Fruit fly (Drosophila melanogaster) whole organism, embryonic: ENCODE results near the gene CG7912.
A peak's percentile ranks its signal among the peaks of the same experiment; 100 is the strongest.

Source experiments
- Antp ChIP-seq: fragments of 200-800 bp; sonication (Bioruptor generic); optimal IDR thresholded peaks from 3 replicates; lab custom pipeline; 2016; ENCODE audit warnings: missing biosample characterization, missing genetic modification characterization
- CG11247 ChIP-seq: fragments of 200-800 bp; sonication (Bioruptor generic); IDR thresholded peaks from 2 replicates; pipeline ENCODE4 v1.3.6; 2022; ENCODE audit warnings: missing biosample characterization, missing genetic modification characterization
- CG11504 ChIP-seq: fragments of 200-800 bp; sonication (Bioruptor generic); optimal IDR thresholded peaks from 3 replicates; lab custom pipeline; 2019; ENCODE audit warnings: missing biosample characterization, mild to moderate bottlenecking, missing genetic modification characterization, moderate library complexity
- CG12769 ChIP-seq: fragments of 200-800 bp; sonication (Bioruptor generic); optimal IDR thresholded peaks from 2 replicates; lab custom pipeline; 2019; ENCODE audit warnings: missing biosample characterization, mild to moderate bottlenecking, missing genetic modification characterization, moderate library complexity
- CG13287 ChIP-seq: fragments of 200-800 bp; sonication (Bioruptor generic); IDR thresholded peaks from 2 replicates; pipeline ENCODE4 v1.3.6; 2022; ENCODE audit warnings: missing biosample characterization, missing genetic modification characterization; ENCODE audit not compliant: partially characterized antibody
- CG14965 ChIP-seq: fragments of 200-800 bp; sonication (Bioruptor generic); optimal IDR thresholded peaks from 2 replicates; lab custom pipeline; 2016; ENCODE audit warnings: missing biosample characterization, missing genetic modification characterization, borderline replicate concordance
- CG1603 ChIP-seq: fragments of 200-800 bp; sonication (Bioruptor generic); optimal IDR thresholded peaks from 2 replicates; lab custom pipeline; 2019; ENCODE audit warnings: missing biosample characterization, mild to moderate bottlenecking, missing genetic modification characterization, moderate library complexity
- CG16863 ChIP-seq: fragments of 200-800 bp; sonication (Bioruptor generic); optimal IDR thresholded peaks from 3 replicates; lab custom pipeline; 2016; ENCODE audit warnings: missing biosample characterization, missing genetic modification characterization
- CG17568 ChIP-seq: fragments of 200-800 bp; sonication (Bioruptor generic); optimal IDR thresholded peaks from 2 replicates; lab custom pipeline; 2018; ENCODE audit warnings: missing biosample characterization, mild to moderate bottlenecking, missing genetic modification characterization, moderate library complexity
- CG2116 ChIP-seq: fragments of 200-800 bp; sonication (Bioruptor generic); optimal IDR thresholded peaks from 3 replicates; lab custom pipeline; 2018; ENCODE audit warnings: missing biosample characterization, mild to moderate bottlenecking, missing genetic modification characterization
- CG2889 ChIP-seq: fragments of 200-800 bp; sonication (Bioruptor generic); IDR thresholded peaks from 3 replicates; pipeline ENCODE4 v1.3.6; 2022; ENCODE audit warnings: missing biosample characterization, missing genetic modification characterization
- CG30431 ChIP-seq: fragments of 200-800 bp; sonication (Bioruptor generic); optimal IDR thresholded peaks from 2 replicates; lab custom pipeline; 2017; ENCODE audit warnings: missing biosample characterization, missing genetic modification characterization
- CG31388 ChIP-seq: fragments of 200-800 bp; sonication (Bioruptor generic); optimal IDR thresholded peaks from 2 replicates; lab custom pipeline; 2016; ENCODE audit warnings: missing biosample characterization, missing genetic modification characterization
- CG32772 ChIP-seq: fragments of 200-800 bp; sonication (Bioruptor generic); IDR thresholded peaks from 2 replicates; pipeline ENCODE4 v1.3.6; 2022; ENCODE audit warnings: missing biosample characterization, missing genetic modification characterization
- CG34422 ChIP-seq: fragments of 200-800 bp; sonication (Bioruptor generic); IDR thresholded peaks from 3 replicates; pipeline ENCODE4 v1.3.6; 2022; ENCODE audit warnings: missing biosample characterization, missing genetic modification characterization
- CG3726 ChIP-seq: fragments of 200-800 bp; sonication (Bioruptor generic); IDR thresholded peaks from 3 replicates; pipeline ENCODE4, ENCODE4 v1.3.6; 2022; ENCODE audit warnings: missing biosample characterization, missing genetic modification characterization
- CG4617 ChIP-seq: fragments of 200-800 bp; sonication (Bioruptor generic); optimal IDR thresholded peaks from 3 replicates; lab custom pipeline; 2016; ENCODE audit warnings: missing biosample characterization, missing genetic modification characterization, borderline replicate concordance
- CG6175 ChIP-seq: fragments of 200-800 bp; sonication (Bioruptor generic); IDR thresholded peaks from 3 replicates; pipeline ENCODE4 v1.3.6; 2022; ENCODE audit warnings: missing biosample characterization, missing genetic modification characterization
- CG8924 ChIP-seq: fragments of 200-800 bp; optimal IDR thresholded peaks from 3 replicates; lab custom pipeline; 2019; ENCODE audit warnings: missing biosample characterization, mild to moderate bottlenecking, missing genetic modification characterization, moderate library complexity
- CG8944 ChIP-seq: fragments of 200-800 bp; sonication (Bioruptor generic); optimal IDR thresholded peaks from 3 replicates; lab custom pipeline; 2016; ENCODE audit warnings: missing biosample characterization, missing genetic modification characterization
- Chrac-16 ChIP-seq: fragments of 200-800 bp; sonication (Bioruptor generic); optimal IDR thresholded peaks from 3 replicates; lab custom pipeline; 2016; ENCODE audit warnings: missing biosample characterization, missing genetic modification characterization
- Doc3 ChIP-seq: fragments of 200-800 bp; sonication (Bioruptor generic); IDR thresholded peaks from 3 replicates; pipeline ENCODE4 v1.3.6; 2022; ENCODE audit warnings: missing biosample characterization, missing genetic modification characterization; ENCODE audit not compliant: partially characterized antibody
- ERR ChIP-seq: fragments of 200-800 bp; sonication (Bioruptor generic); optimal IDR thresholded peaks from 2 replicates; lab custom pipeline; 2016; ENCODE audit warnings: missing biosample characterization, missing genetic modification characterization
- Gug ChIP-seq: fragments of 200-800 bp; sonication (Bioruptor generic); IDR thresholded peaks from 4 replicates; pipeline ENCODE4 v1.3.6; 2022; ENCODE audit warnings: missing biosample characterization, missing genetic modification characterization
- HLH4C ChIP-seq: fragments of 200-800 bp; sonication (Bioruptor generic); IDR thresholded peaks from 3 replicates; pipeline ENCODE4 v1.3.6; 2022; ENCODE audit warnings: missing biosample characterization, missing genetic modification characterization; ENCODE audit not compliant: partially characterized antibody
- Hr51 ChIP-seq, 2 experiments: fragments of 200-800 bp; sonication (Bioruptor generic); optimal IDR thresholded peaks; 2 replicates in 1 of 2; 3 replicates in 1 of 2; lab custom pipeline; 2016 to 2018; ENCODE audit warnings: missing biosample characterization in 2 of 2, missing genetic modification characterization in 2 of 2, mild to moderate bottlenecking in 1 of 2, moderate library complexity in 1 of 2
- Jarid2 ChIP-seq: fragments of 200-800 bp; sonication (Bioruptor generic); optimal IDR thresholded peaks from 3 replicates; lab custom pipeline; 2017; ENCODE audit warnings: mild to moderate bottlenecking, missing biosample characterization, missing genetic modification reagents, missing genetic modification characterization
- MTF-1 ChIP-seq: fragments of 200-800 bp; sonication (Bioruptor generic); optimal IDR thresholded peaks from 2 replicates; lab custom pipeline; 2018; ENCODE audit warnings: missing biosample characterization, mild to moderate bottlenecking, missing genetic modification characterization, borderline replicate concordance
- Med ChIP-seq: fragments of 200-800 bp; sonication (Bioruptor generic); peaks from one replicate; lab custom pipeline; 2016; ENCODE audit warnings: missing biosample characterization, missing genetic modification characterization, mild to moderate bottlenecking, inconsistent platforms, moderate library complexity
- Rfx ChIP-seq: fragments of 200-800 bp; sonication (Bioruptor generic); IDR thresholded peaks from 2 replicates; pipeline ENCODE4 v1.3.6; 2022; ENCODE audit warnings: missing biosample characterization, missing genetic modification characterization
- Tbp ChIP-seq: fragments of >200 bp; optimal IDR thresholded peaks from 2 replicates; lab custom pipeline; 2018; ENCODE audit warnings: missing biosample characterization, missing genetic modification characterization
- chinmo ChIP-seq: fragments of 200-800 bp; sonication (Bioruptor generic); IDR thresholded peaks from 4 replicates; pipeline ENCODE4 v1.3.6; 2022; ENCODE audit warnings: missing biosample characterization, missing genetic modification characterization; ENCODE audit not compliant: partially characterized antibody
- croc ChIP-seq: fragments of 200-800 bp; sonication (Bioruptor generic); conservative IDR thresholded peaks from 3 replicates; pipeline ENCODE4 v1.3.6; 2022; ENCODE audit warnings: missing biosample characterization, missing genetic modification characterization
- disco-r ChIP-seq: fragments of 200-800 bp; sonication (Bioruptor generic); optimal IDR thresholded peaks from 2 replicates; lab custom pipeline; 2016; ENCODE audit warnings: missing biosample characterization, missing genetic modification characterization
- fd64A ChIP-seq: fragments of 200-800 bp; sonication (Bioruptor generic); optimal IDR thresholded peaks from 3 replicates; lab custom pipeline; 2018; ENCODE audit warnings: missing biosample characterization, mild to moderate bottlenecking, missing genetic modification characterization
- gcm ChIP-seq: fragments of 200-800 bp; sonication (Bioruptor generic); optimal IDR thresholded peaks from 2 replicates; lab custom pipeline; 2019; ENCODE audit warnings: missing biosample characterization, mild to moderate bottlenecking, missing genetic modification characterization, moderate library complexity
- grn ChIP-seq: fragments of 200-800 bp; sonication (Bioruptor generic); optimal IDR thresholded peaks from 3 replicates; lab custom pipeline; 2017; ENCODE audit warnings: missing biosample characterization, missing genetic modification characterization
- insv ChIP-seq, 2 experiments: fragments of 200-800 bp; sonication (Bioruptor generic); optimal IDR thresholded peaks; 3 replicates each; lab custom pipeline; 2016 to 2018; ENCODE audit warnings: missing biosample characterization in 2 of 2, missing genetic modification characterization in 2 of 2
- jigr1 ChIP-seq: fragments of 200-800 bp; sonication (Bioruptor generic); IDR thresholded peaks from 3 replicates; pipeline ENCODE4 v1.3.6; 2022; ENCODE audit warnings: missing biosample characterization, missing genetic modification characterization
- ken ChIP-seq: fragments of 200-800 bp; sonication (Bioruptor generic); IDR thresholded peaks from 3 replicates; pipeline ENCODE4 v1.3.6; 2022; ENCODE audit warnings: missing biosample characterization, missing genetic modification characterization
- knrl ChIP-seq: fragments of 200-800 bp; sonication (Bioruptor generic); IDR thresholded peaks from 3 replicates; pipeline ENCODE4 v1.3.6; 2022; ENCODE audit warnings: missing biosample characterization, missing genetic modification characterization; ENCODE audit not compliant: partially characterized antibody
- lola ChIP-seq, 3 experiments: fragments of >200 bp in 2 of 3; fragments of 200-800 bp in 1 of 3; sonication (Bioruptor generic) in 1 of 3; optimal IDR thresholded peaks; 2 replicates each; lab custom pipeline; 2017 to 2019; ENCODE audit warnings: missing biosample characterization in 3 of 3, missing genetic modification characterization in 3 of 3, mild to moderate bottlenecking in 1 of 3, moderate library complexity in 1 of 3
- mam ChIP-seq: fragments of 200-800 bp; sonication (Bioruptor generic); optimal IDR thresholded peaks from 3 replicates; lab custom pipeline; 2016; ENCODE audit warnings: missing biosample characterization, missing genetic modification characterization
- prd ChIP-seq, 3 experiments: fragments of >200 bp in 2 of 3; fragments of 200-800 bp in 1 of 3; sonication (Bioruptor generic) in 1 of 3; optimal IDR thresholded peaks in 2 of 3; IDR thresholded peaks in 1 of 3; 2 replicates in 2 of 3; 3 replicates in 1 of 3; pipeline versions ENCODE4 v1.3.6 to Lab custom; 2017 to 2022; ENCODE audit warnings: missing biosample characterization in 1 of 3, missing genetic modification characterization in 1 of 3
- pzg ChIP-seq: fragments of 200-800 bp; sonication (Bioruptor generic); optimal IDR thresholded peaks from 3 replicates; lab custom pipeline; 2018; ENCODE audit warnings: missing biosample characterization, mild to moderate bottlenecking, missing genetic modification characterization, moderate library complexity
- sima ChIP-seq: fragments of 200-800 bp; sonication (Bioruptor generic); optimal IDR thresholded peaks from 2 replicates; lab custom pipeline; 2016; ENCODE audit warnings: missing biosample characterization, missing genetic modification characterization
- sisA ChIP-seq: fragments of 200-800 bp; sonication (Bioruptor generic); IDR thresholded peaks from 2 replicates; pipeline ENCODE4 v1.3.6; 2022; ENCODE audit warnings: missing biosample characterization, missing genetic modification characterization
- ttk ChIP-seq: fragments of 200-800 bp; sonication (Bioruptor generic); IDR thresholded peaks from 2 replicates; pipeline ENCODE4 v2.1.2; 2022; ENCODE audit warnings: missing biosample characterization, missing genetic modification characterization
- zen2 ChIP-seq: fragments of 200-800 bp; sonication (Bioruptor generic); IDR thresholded peaks from 3 replicates; pipeline ENCODE4 v1.3.6; 2022; ENCODE audit warnings: missing biosample characterization, missing genetic modification characterization; ENCODE audit not compliant: partially characterized antibody

The CG7912 gene

DNA sequence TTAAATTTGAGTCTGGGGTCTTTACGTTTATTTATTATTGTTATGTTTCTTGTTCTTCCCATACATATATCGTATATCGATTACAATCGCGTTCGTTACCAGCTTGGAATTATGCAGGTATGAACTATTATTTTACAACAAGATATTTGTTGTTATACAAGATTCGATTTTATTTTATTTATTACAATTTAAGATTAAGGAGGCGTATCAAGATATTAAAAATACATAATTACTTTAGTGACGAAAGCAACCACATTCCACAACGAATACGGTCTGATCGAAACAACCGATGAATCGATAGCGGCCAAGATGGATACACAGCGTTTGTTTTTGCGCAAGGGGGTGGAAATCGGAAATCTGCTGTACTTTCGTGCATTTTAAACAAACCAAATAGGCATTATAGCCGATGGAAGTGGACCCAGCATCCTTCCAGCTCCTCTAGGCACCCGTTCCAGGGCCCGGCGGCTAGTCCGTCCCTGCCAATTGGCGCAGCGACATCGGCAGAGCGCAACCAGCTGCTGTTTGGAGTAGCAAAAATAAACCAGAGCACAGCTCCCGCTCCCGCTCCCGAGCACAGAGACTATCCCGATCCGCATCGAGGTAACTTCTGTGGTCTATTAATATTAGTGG, 11.3 kb downstream of the CG7912 start, which contains the start of the genes CG15525 and CG11504 (continued):
- peak; percentile 96 for TF ChIP-seq CG4617
- TF ChIP-seq CG6175 = peak; percentile 32; the same call in 1 of the 3 replicates
- TF ChIP-seq sima (GFP tag; lab: Kevin White, UChicago) = no peak
- TF ChIP-seq chinmo = peak; percentile 85; the same call in 1 of the 4 replicates
- peak; percentile 88 for TF ChIP-seq CG2116 (GFP tag; lab: Kevin White, UChicago)
- peak in 1 of 2 experiments; percentile 23 for TF ChIP-seq Hr51 (GFP tag; optimal IDR thresholded peaks at IDR 0.05; lab: Kevin White, UChicago)
- peak; percentile 32 for TF ChIP-seq Antp (GFP tag; lab: Kevin White, UChicago)
- TF ChIP-seq Doc3 (GFP tag; lab: Robert Waterston, UW) = peak; percentile 83
- peak; percentile 64 for TF ChIP-seq CG1603
- no peak for TF ChIP-seq CG31388 (GFP tag; lab: Kevin White, UChicago)
- TF ChIP-seq CG34422 (GFP tag; lab: Robert Waterston, UW) = peak; percentile 79; the same call in 2 of the 3 replicates
- TF ChIP-seq ken (GFP tag; lab: Robert Waterston, UW) = no peak
- no peak for TF ChIP-seq CG11247 (GFP tag; lab: Robert Waterston, UW)
- TF ChIP-seq CG30431 = no peak
- TF ChIP-seq Jarid2 (GFP tag; lab: Kevin White, UChicago) = no peak
- no peak for TF ChIP-seq CG12769 (tag; lab: Kevin White, UChicago)
- TF ChIP-seq CG16863 (GFP tag; lab: Kevin White, UChicago) = peak; percentile 17
- no peak for TF ChIP-seq MTF-1 (GFP tag; lab: Kevin White, UChicago)
- peak; percentile 53; the same call in 1 of the 2 replicates for TF ChIP-seq ttk (GFP tag; lab: Robert Waterston, UW)
- TF ChIP-seq lola (GFP tag; optimal IDR thresholded peaks at IDR 0.05; lab: Kevin White, UChicago) = peak in 1 of 3 experiments; percentile 18
- TF ChIP-seq CG8944 (GFP tag; lab: Kevin White, UChicago) = peak; percentile 8
- TF ChIP-seq mam (GFP tag; lab: Kevin White, UChicago) = peak; percentile 82
- peak; percentile 80 for TF ChIP-seq sisA (GFP tag; lab: Robert Waterston, UW)
- TF ChIP-seq CG8924 (tag; lab: Kevin White, UChicago) = peak; percentile 57
- TF ChIP-seq CG2889 (GFP tag; lab: Robert Waterston, UW) = no peak
- TF ChIP-seq croc = no peak; the same call in 2 of the 3 replicates
- TF ChIP-seq Chrac-16 = peak; percentile 54
- TF ChIP-seq grn (GFP tag; lab: Kevin White, UChicago) = no peak
- TF ChIP-seq insv (GFP tag; optimal IDR thresholded peaks at IDR 0.05; lab: Kevin White, UChicago) = peak in 1 of 2 experiments; percentile 7
- peak; percentile 28; the same call in 1 of the 3 replicates for TF ChIP-seq zen2 (GFP tag; lab: Robert Waterston, UW)
- no peak for TF ChIP-seq CG11504 (tag; lab: Kevin White, UChicago)
- peak; percentile 75; the same call in 3 of the 4 replicates for TF ChIP-seq Gug
- no peak for TF ChIP-seq disco-r (GFP tag; lab: Kevin White, UChicago)
- TF ChIP-seq HLH4C (GFP tag; lab: Robert Waterston, UW) = peak; percentile 91

DNA sequence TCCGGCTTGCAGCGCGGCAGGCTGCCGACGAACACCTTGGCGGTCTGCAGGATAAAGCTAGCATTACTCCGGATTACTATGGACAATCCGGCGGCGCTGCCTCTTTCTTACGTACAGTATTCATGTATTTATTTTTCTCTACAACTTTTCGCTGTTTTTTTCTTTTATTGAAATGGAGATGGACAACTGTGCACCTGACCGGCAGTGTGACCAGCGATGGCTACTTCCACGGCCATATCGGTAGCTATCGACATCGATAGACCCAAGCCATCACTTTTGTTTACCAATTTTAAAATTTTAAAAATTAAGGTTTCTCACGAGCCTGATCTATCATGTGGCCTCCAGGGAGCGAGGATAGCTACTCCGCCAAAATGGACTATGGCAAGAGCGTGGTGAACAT, 14.0 kb downstream of the CG7912 start, which contains the start of the genes CG7903 and Sas-6:
Gene CG7903 (minus strand): TSS at position 197 of the 400 bp plus-strand sequence.
Gene Sas-6 (plus strand): TSS at position 323 of the 400 bp plus-strand sequence.
- TF ChIP-seq ERR (GFP tag; lab: Kevin White, UChicago) (no peak), Chrac-16 (no peak), CG17568 (no peak), CG14965 (GFP tag; lab: Kevin White, UChicago) (no peak), CG32772 (no peak; the same call in 1 of the 2 replicates), knrl (GFP tag; lab: Robert Waterston, UW) (peak; percentile 67), fd64A (GFP tag; lab: Kevin White, UChicago) (no peak), pzg (GFP tag; lab: Kevin White, UChicago) (peak; percentile 74), Rfx (no peak), prd (optimal IDR thresholded peaks at IDR 0.05; lab: Kevin White, UChicago) (no peak), prd (GFP tag; IDR thresholded peaks at IDR 0.05; lab: Robert Waterston, UW) (no peak), CG13287 (GFP tag; lab: Robert Waterston, UW) (peak; percentile 82), CG3726 (GFP tag; lab: Robert Waterston, UW) (no peak), Tbp (no peak), jigr1 (GFP tag; lab: Robert Waterston, UW) (no peak), gcm (no peak), Med (peak; percentile 79), Gug (no peak)
